Worm (Caenorhabditis elegans) whole organism, L2 larva: ENCODE data around the gene ttr-24.

Experiments used
- Y55F3AM.14 ChIP-seq: fragments of 200-800 bp; sonication (Bioruptor generic); optimal IDR thresholded peaks from 2 replicates; lab custom pipeline; 2018; ENCODE audit warnings: mild to moderate bottlenecking, missing genetic modification characterization, missing compliant biosample characterization
- alr-1 ChIP-seq: fragments of 150-350 bp; optimal IDR thresholded peaks from 2 replicates; lab custom pipeline; 2014; ENCODE audit warnings: missing biosample characterization, missing genetic modification characterization
- aly-2 ChIP-seq: fragments of 150-350 bp; optimal IDR thresholded peaks from 2 replicates; lab custom pipeline; 2014; ENCODE audit warnings: missing biosample characterization, missing genetic modification characterization
- ama-1 ChIP-seq: fragments of 150-350 bp; optimal IDR thresholded peaks from 2 replicates; lab custom pipeline; 2018; ENCODE audit warnings: inconsistent platforms
- ceh-16 ChIP-seq: fragments of 150-350 bp; optimal IDR thresholded peaks from 2 replicates; lab custom pipeline; 2014; ENCODE audit warnings: missing biosample characterization, missing genetic modification characterization
- ceh-82 ChIP-seq: fragments of 150-350 bp; optimal IDR thresholded peaks from 2 replicates; lab custom pipeline; 2014; ENCODE audit warnings: missing biosample characterization, missing genetic modification characterization
- dmd-4 ChIP-seq: sonication (generic microtip); optimal IDR thresholded peaks from 2 replicates; lab custom pipeline; 2017; ENCODE audit warnings: missing biosample characterization, missing genetic modification characterization
- lin-39 ChIP-seq: fragments of 150-350 bp; optimal IDR thresholded peaks from 2 replicates; lab custom pipeline; 2014; ENCODE audit warnings: missing biosample characterization, missing genetic modification reagents, missing genetic modification characterization
- lsy-2 ChIP-seq, 2 experiments: fragments of 150-350 bp in 1 of 2; sonication (generic microtip) in 1 of 2; optimal IDR thresholded peaks; 2 replicates each; lab custom pipeline; 2014 to 2017; ENCODE audit warnings: missing biosample characterization in 2 of 2, missing genetic modification characterization in 2 of 2
- mdl-1 ChIP-seq, 2 experiments: fragments of 150-350 bp in 1 of 2; sonication (generic microtip) in 1 of 2; optimal IDR thresholded peaks; 2 replicates each; lab custom pipeline; 2017; ENCODE audit warnings: missing biosample characterization in 2 of 2, missing genetic modification characterization in 2 of 2
- nhr-11 ChIP-seq: fragments of 150-350 bp; optimal IDR thresholded peaks from 2 replicates; lab custom pipeline; 2014; ENCODE audit warnings: missing biosample characterization, missing genetic modification characterization
- skn-1 ChIP-seq: sonication (generic microtip); optimal IDR thresholded peaks from 2 replicates; lab custom pipeline; 2017; ENCODE audit warnings: missing biosample characterization, missing genetic modification characterization
- unc-39 ChIP-seq: fragments of 150-350 bp; optimal IDR thresholded peaks from 2 replicates; lab custom pipeline; 2014; ENCODE audit warnings: missing biosample characterization, missing genetic modification characterization

ce11 chrV:18577458-18578078 lies 21.1 kb upstream of the ttr-24 start:
- TF ChIP-seq lin-39 (tag; lab: Kevin White, UChicago) (no peak), dmd-4 (tag; lab: Kevin White, UChicago) (no peak), nhr-11 (tag; lab: Kevin White, UChicago) (no peak), mdl-1 (tag; optimal IDR thresholded peaks at IDR 0.05; lab: Kevin White, UChicago) (no peak), Y55F3AM.14 (no peak), skn-1 (tag; lab: Kevin White, UChicago) (no peak), ama-1 (lab: Kevin White, UChicago) (no peak), alr-1 (tag; lab: Kevin White, UChicago) (no peak), ceh-82 (tag; lab: Kevin White, UChicago) (no peak), unc-39 (tag; lab: Kevin White, UChicago) (no peak), aly-2 (tag; lab: Kevin White, UChicago) (no peak), ceh-16 (tag; lab: Kevin White, UChicago) (no peak), lsy-2 (tag; optimal IDR thresholded peaks at IDR 0.05; lab: Kevin White, UChicago) (no peak)
